Worm (Caenorhabditis elegans): ENCODE measurements around the gene daz-1.

- TF ChIP-seq ets-4 (tag; optimal IDR thresholded peaks at IDR 0.05) (no peak), nhr-11 (tag; optimal IDR thresholded peaks at IDR 0.05) (no peak)
These were observed 17.9 kb downstream of the daz-1 start, which contains the start of gene mrps-16 for ce11 chrII:5473946-5474423.
